Worm (Caenorhabditis elegans) whole organism, young adult: ENCODE results near the gene mct-3.

Experiments used
- D2030.7 ChIP-seq: fragments of 200-800 bp; sonication (Bioruptor generic); IDR thresholded peaks from 2 replicates; pipeline ENCODE4 v1.3.6; 2022; ENCODE audit warnings: missing genetic modification reagents, missing genetic modification characterization, missing compliant biosample characterization
- Y56A3A.18 ChIP-seq: fragments of 200-800 bp; sonication (Bioruptor generic); IDR thresholded peaks from 2 replicates; pipeline ENCODE4 v1.3.6; 2022; ENCODE audit warnings: missing genetic modification reagents, missing genetic modification characterization, missing compliant biosample characterization
- Y79H2A.3 ChIP-seq: fragments of 200-800 bp; sonication (Bioruptor generic); conservative IDR thresholded peaks from 2 replicates; pipeline ENCODE4 v1.3.6; 2022; ENCODE audit warnings: missing genetic modification reagents, missing genetic modification characterization, missing compliant biosample characterization
- aptf-3 ChIP-seq: fragments of 200-800 bp; sonication (Bioruptor generic); IDR thresholded peaks from 2 replicates; pipeline ENCODE4 v1.3.6; 2022; ENCODE audit warnings: missing genetic modification characterization, missing compliant biosample characterization
- atf-7 ChIP-seq: sonication (generic microtip); optimal IDR thresholded peaks from 2 replicates; lab custom pipeline; 2017; ENCODE audit warnings: mild to moderate bottlenecking, missing genetic modification characterization, missing compliant biosample characterization
- athp-1 ChIP-seq: sonication (generic microtip); optimal IDR thresholded peaks from 2 replicates; lab custom pipeline; 2017; ENCODE audit warnings: mild to moderate bottlenecking, missing genetic modification characterization, missing compliant biosample characterization
- attf-5 ChIP-seq: fragments of 200-800 bp; sonication (Bioruptor generic); optimal IDR thresholded peaks from 2 replicates; lab custom pipeline; 2018; ENCODE audit warnings: mild to moderate bottlenecking, missing genetic modification characterization, missing compliant biosample characterization
- bed-1 ChIP-seq: fragments of 200-800 bp; sonication (Bioruptor generic); IDR thresholded peaks from 2 replicates; pipeline ENCODE4 v1.3.6; 2022; ENCODE audit warnings: missing genetic modification reagents, missing genetic modification characterization, missing compliant biosample characterization
- bed-2 ChIP-seq: fragments of 200-800 bp; sonication (Bioruptor generic); IDR thresholded peaks from 2 replicates; pipeline ENCODE4 v1.3.6; 2022; ENCODE audit warnings: missing genetic modification reagents, missing genetic modification characterization, missing compliant biosample characterization
- ceh-40 ChIP-seq: fragments of 200-800 bp; sonication (Bioruptor generic); IDR thresholded peaks from 2 replicates; pipeline ENCODE4 v1.3.6; 2022; ENCODE audit warnings: missing genetic modification characterization, missing compliant biosample characterization
- ceh-79 ChIP-seq: sonication (generic microtip); optimal IDR thresholded peaks from 2 replicates; lab custom pipeline; 2017; ENCODE audit warnings: mild to moderate bottlenecking, missing genetic modification characterization, missing compliant biosample characterization
- dpl-1 ChIP-seq: fragments of 150-350 bp; optimal IDR thresholded peaks from 2 replicates; lab custom pipeline; 2014; ENCODE audit warnings: missing biosample characterization, missing genetic modification reagents, missing genetic modification characterization
- egl-18 ChIP-seq: fragments of 200-800 bp; sonication (Bioruptor generic); IDR thresholded peaks from 2 replicates; pipeline ENCODE4 v1.3.6; 2022; ENCODE audit warnings: missing genetic modification reagents, missing genetic modification characterization, missing compliant biosample characterization
- egrh-3 ChIP-seq: fragments of 200-800 bp; sonication (Bioruptor generic); IDR thresholded peaks from 2 replicates; pipeline ENCODE4 v1.3.6; 2022; ENCODE audit warnings: missing genetic modification reagents, missing genetic modification characterization, missing compliant biosample characterization
- ekl-4 ChIP-seq: fragments of 200-800 bp; sonication (Bioruptor generic); IDR thresholded peaks from 2 replicates; pipeline ENCODE4 v1.3.6; 2022; ENCODE audit warnings: missing genetic modification reagents, missing genetic modification characterization, missing compliant biosample characterization
- gei-17 ChIP-seq: fragments of 200-800 bp; sonication (Bioruptor generic); optimal IDR thresholded peaks from 2 replicates; lab custom pipeline; 2018; ENCODE audit warnings: mild to moderate bottlenecking, missing genetic modification characterization, missing compliant biosample characterization
- hmg-1.2 ChIP-seq: fragments of 200-800 bp; sonication (Bioruptor generic); IDR thresholded peaks from 2 replicates; pipeline ENCODE4 v1.3.6; 2022; ENCODE audit warnings: missing genetic modification reagents, missing genetic modification characterization, missing compliant biosample characterization
- hmg-20 ChIP-seq: fragments of 200-800 bp; sonication (Bioruptor generic); IDR thresholded peaks from 2 replicates; pipeline ENCODE4 v1.3.6; 2022; ENCODE audit warnings: missing genetic modification reagents, missing genetic modification characterization, missing compliant biosample characterization
- hrde-1 ChIP-seq: sonication (generic microtip); optimal IDR thresholded peaks from 2 replicates; lab custom pipeline; 2016; ENCODE audit warnings: missing genetic modification characterization, mild to moderate bottlenecking, missing compliant biosample characterization, moderate library complexity, missing genotype, missing genetic modification reagents, borderline replicate concordance
- lin-40 ChIP-seq: sonication (generic microtip); optimal IDR thresholded peaks from 2 replicates; lab custom pipeline; 2016; ENCODE audit warnings: missing genetic modification characterization, mild to moderate bottlenecking, missing compliant biosample characterization, missing genotype, missing genetic modification reagents
- lin-54 ChIP-seq: fragments of 200-800 bp; sonication (Bioruptor generic); optimal IDR thresholded peaks from 2 replicates; lab custom pipeline; 2018; ENCODE audit warnings: mild to moderate bottlenecking, missing genetic modification characterization, missing compliant biosample characterization
- madf-8 ChIP-seq: fragments of 200-800 bp; sonication (Bioruptor generic); conservative IDR thresholded peaks from 2 replicates; pipeline ENCODE4 v1.3.6; 2022; ENCODE audit warnings: missing genetic modification reagents, missing genetic modification characterization, missing compliant biosample characterization
- mes-4 ChIP-seq: sonication (generic microtip); optimal IDR thresholded peaks from 2 replicates; lab custom pipeline; 2016; ENCODE audit warnings: missing genotype, missing genetic modification characterization, missing compliant biosample characterization
- nhr-179 ChIP-seq: sonication (generic microtip); optimal IDR thresholded peaks from 2 replicates; lab custom pipeline; 2016; ENCODE audit warnings: mild to moderate bottlenecking, missing genetic modification characterization, missing compliant biosample characterization
- nhr-80 ChIP-seq: sonication (generic microtip); optimal IDR thresholded peaks from 2 replicates; lab custom pipeline; 2016; ENCODE audit warnings: missing genetic modification characterization, missing compliant biosample characterization
- rec-8 ChIP-seq, 2 experiments: sonication (generic microtip); optimal IDR thresholded peaks; 2 replicates each; lab custom pipeline; 2016; ENCODE audit warnings: mild to moderate bottlenecking in 2 of 2, missing genetic modification characterization in 2 of 2, missing genetic modification reagents in 2 of 2, missing genotype in 2 of 2, missing biosample characterization in 1 of 2, missing compliant biosample characterization in 1 of 2, moderate library complexity in 1 of 2
- sdz-38 ChIP-seq: sonication (generic microtip); optimal IDR thresholded peaks from 2 replicates; lab custom pipeline; 2016; ENCODE audit warnings: missing genotype, missing genetic modification characterization, missing compliant biosample characterization
- snpc-1.1 ChIP-seq: sonication (generic microtip); optimal IDR thresholded peaks from 2 replicates; lab custom pipeline; 2017; ENCODE audit warnings: missing genetic modification characterization, mild to moderate bottlenecking, missing compliant biosample characterization, antibody characterized with exemption, moderate library complexity, missing genotype, missing genetic modification reagents; ENCODE audit not compliant: insufficient read depth
- snpc-3.4 ChIP-seq: sonication (generic microtip); optimal IDR thresholded peaks from 2 replicates; lab custom pipeline; 2017; ENCODE audit warnings: missing genetic modification characterization, mild to moderate bottlenecking, missing compliant biosample characterization, antibody characterized with exemption, moderate library complexity, missing genotype, missing genetic modification reagents
- snpc-4 ChIP-seq, 5 experiments: fragments of 150-350 bp in 1 of 5; sonication (generic microtip) in 4 of 5; optimal IDR thresholded peaks; 2 replicates each; lab custom pipeline; 2014 to 2018; ENCODE audit warnings: missing genetic modification characterization in 5 of 5, missing biosample characterization in 3 of 5, antibody characterized with exemption in 2 of 5, mild to moderate bottlenecking in 2 of 5, missing compliant biosample characterization in 2 of 5, missing genotype in 2 of 5, moderate library complexity in 2 of 5, missing genetic modification reagents in 1 of 5
- tbp1 ChIP-seq: fragments of 200-800 bp; sonication (Bioruptor generic); optimal IDR thresholded peaks from 2 replicates; lab custom pipeline; 2018; ENCODE audit warnings: mild to moderate bottlenecking, missing genetic modification characterization, missing compliant biosample characterization
- unc-62 ChIP-seq: fragments of 150-350 bp; optimal IDR thresholded peaks from 2 replicates; lab custom pipeline; 2014; ENCODE audit warnings: missing biosample characterization, missing genetic modification reagents, missing genetic modification characterization
- xnd-1 ChIP-seq: sonication (generic microtip); optimal IDR thresholded peaks from 2 replicates; lab custom pipeline; 2016; ENCODE audit warnings: missing genotype, missing genetic modification reagents, missing genetic modification characterization, missing compliant biosample characterization
- ztf-22 ChIP-seq: fragments of 200-800 bp; sonication (Bioruptor generic); optimal IDR thresholded peaks from 2 replicates; lab custom pipeline; 2018; ENCODE audit warnings: mild to moderate bottlenecking, missing genetic modification characterization, moderate library complexity, missing compliant biosample characterization
- ztf-25 ChIP-seq: fragments of 200-800 bp; sonication (Bioruptor generic); IDR thresholded peaks from 2 replicates; pipeline ENCODE4 v1.3.6; 2022; ENCODE audit warnings: missing genetic modification reagents, missing genetic modification characterization, missing compliant biosample characterization
- ztf-26 ChIP-seq: sonication (generic microtip); optimal IDR thresholded peaks from 2 replicates; lab custom pipeline; 2017; ENCODE audit warnings: missing genetic modification characterization, missing compliant biosample characterization
- ztf-3 ChIP-seq: fragments of 200-800 bp; sonication (Bioruptor generic); optimal IDR thresholded peaks from 2 replicates; lab custom pipeline; 2018; ENCODE audit warnings: mild to moderate bottlenecking, missing genetic modification characterization, missing compliant biosample characterization

Gene mct-3

ce11 chrX:13843676-13844075, 9.0 kb upstream of the mct-3 start, which contains the start of gene M03B6.5:
Gene M03B6.5, plus strand, starts transcription at chrX:13843976.
- TF ChIP-seq hmg-20 (GFP tag; lab: Robert Waterston, UW), result no peak
- no peak for TF ChIP-seq Y79H2A.3 (GFP tag; lab: Robert Waterston, UW)
- TF ChIP-seq ztf-22 (GFP tag; lab: Kevin White, UChicago), result no peak
- TF ChIP-seq egl-18, result no peak
- TF ChIP-seq bed-2 (GFP tag; lab: Robert Waterston, UW), result no peak
- TF ChIP-seq ekl-4, result no peak
- TF ChIP-seq xnd-1, result no peak
- no peak for TF ChIP-seq lin-40 (tag; lab: Kevin White, UChicago)
- TF ChIP-seq bed-1 (GFP tag; lab: Robert Waterston, UW), result no peak
- no peak for TF ChIP-seq ztf-3 (GFP tag; lab: Kevin White, UChicago)
- TF ChIP-seq tbp1 (GFP tag; lab: Kevin White, UChicago), result no peak
- no peak for TF ChIP-seq snpc-4 (GFP tag; optimal IDR thresholded peaks at IDR 0.05; lab: Kevin White, UChicago)
- no peak for TF ChIP-seq snpc-4 (tag; optimal IDR thresholded peaks at IDR 0.05; lab: Kevin White, UChicago)

- TF ChIP-seq D2030.7 (GFP tag; lab: Robert Waterston, UW) (no peak), snpc-3.4 (no peak), madf-8 (GFP tag; lab: Robert Waterston, UW) (no peak), ztf-26 (tag; lab: Kevin White, UChicago) (no peak), sdz-38 (tag; lab: Kevin White, UChicago) (no peak), ztf-25 (GFP tag; lab: Robert Waterston, UW) (no peak), mes-4 (no peak), rec-8 (tag; optimal IDR thresholded peaks at IDR 0.05; lab: Kevin White, UChicago) (no peak), unc-62 (no peak), Y56A3A.18 (GFP tag; lab: Robert Waterston, UW) (no peak)
These were observed 6.7 kb upstream of the mct-3 start for ce11 chrX:13846024-13846423.

DNA sequence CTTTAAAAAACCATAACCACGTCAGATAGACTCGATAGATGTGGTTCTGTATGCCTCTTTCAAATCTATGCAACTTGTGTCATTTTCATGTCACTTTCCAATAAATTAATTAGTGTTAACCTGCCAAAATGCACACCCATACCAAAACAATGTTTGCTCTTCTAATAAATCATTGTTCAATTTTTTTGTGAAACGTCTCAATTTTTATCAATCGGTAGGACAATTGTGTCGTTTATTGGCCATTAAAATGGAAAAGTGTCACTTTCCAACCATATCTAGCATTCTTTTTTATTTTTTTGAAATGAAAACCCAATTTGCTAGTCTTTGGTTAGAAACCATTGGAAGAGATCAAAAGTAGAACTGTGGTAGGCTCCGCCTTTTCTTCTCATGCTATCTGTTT, 2.3 kb upstream of the mct-3 start:
- TF ChIP-seq hmg-1.2 (GFP tag; lab: Robert Waterston, UW) (no peak), nhr-80 (tag; lab: Kevin White, UChicago) (peak; percentile 65)

DNA sequence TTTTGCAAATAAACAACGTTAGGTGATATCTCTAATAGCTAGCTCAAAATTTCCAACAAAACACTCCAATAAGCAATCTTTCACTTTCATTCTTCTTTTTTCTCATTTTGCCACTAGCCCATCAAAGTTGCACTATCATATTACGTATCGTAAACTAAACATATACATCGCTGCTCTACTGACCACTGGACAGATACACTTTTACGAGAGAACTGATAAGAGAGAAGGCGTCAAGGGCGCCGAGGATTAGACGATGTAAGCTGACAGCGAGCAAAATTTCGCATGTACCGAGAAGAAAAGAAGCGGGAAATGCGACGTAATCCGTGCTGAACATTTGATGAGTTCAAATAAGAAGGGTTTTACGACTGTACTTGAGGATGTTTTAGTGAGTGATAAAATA, 1.1 kb upstream of the mct-3 start:
- TF ChIP-seq nhr-179 (tag; lab: Kevin White, UChicago), result no peak
- no peak for TF ChIP-seq egrh-3 (GFP tag; lab: Robert Waterston, UW)
- TF ChIP-seq attf-5 (GFP tag; lab: Kevin White, UChicago), result no peak
- no peak for TF ChIP-seq ceh-79 (tag; lab: Kevin White, UChicago)
- TF ChIP-seq lin-54 (GFP tag; lab: Kevin White, UChicago), result no peak
- TF ChIP-seq hmg-20 (GFP tag; lab: Robert Waterston, UW), result no peak
- no peak for TF ChIP-seq hrde-1 (tag; lab: Kevin White, UChicago)
- no peak for TF ChIP-seq athp-1 (tag; lab: Kevin White, UChicago)
- no peak for TF ChIP-seq dpl-1 (GFP tag; lab: Kevin White, UChicago)
- TF ChIP-seq gei-17 (GFP tag; lab: Kevin White, UChicago), result no peak
- no peak for TF ChIP-seq snpc-1.1 (tag; lab: Kevin White, UChicago)
- TF ChIP-seq rec-8 (tag; optimal IDR thresholded peaks at IDR 0.05; lab: Kevin White, UChicago), result no peak
- no peak for TF ChIP-seq ceh-40 (GFP tag; lab: Robert Waterston, UW)
- TF ChIP-seq atf-7 (tag; lab: Kevin White, UChicago), result no peak
- no peak for TF ChIP-seq aptf-3 (GFP tag; lab: Robert Waterston, UW)
- TF ChIP-seq, all 124 proteins: peak for 0
